Fruit fly (Drosophila melanogaster): ENCODE data around the gene CG12991.

The CG12991 gene

dm6 chrX:17544409-17544808 is 35.3 kb upstream of the CG12991 start:
- TF ChIP-seq Drgx (GFP tag; IDR thresholded peaks at IDR 0.05) (peak; percentile 47), Atf-2 (GFP tag; optimal IDR thresholded peaks at IDR 0.05) (no peak), CG6854 (GFP tag; optimal IDR thresholded peaks at IDR 0.05) (no peak), trem (tag; optimal IDR thresholded peaks at IDR 0.05) (no peak), Opbp (GFP tag; IDR thresholded peaks at IDR 0.05; ENCODE audit: partially characterized antibody) (no peak), CG10543 (GFP tag; optimal IDR thresholded peaks at IDR 0.05) (no peak)

DNA sequence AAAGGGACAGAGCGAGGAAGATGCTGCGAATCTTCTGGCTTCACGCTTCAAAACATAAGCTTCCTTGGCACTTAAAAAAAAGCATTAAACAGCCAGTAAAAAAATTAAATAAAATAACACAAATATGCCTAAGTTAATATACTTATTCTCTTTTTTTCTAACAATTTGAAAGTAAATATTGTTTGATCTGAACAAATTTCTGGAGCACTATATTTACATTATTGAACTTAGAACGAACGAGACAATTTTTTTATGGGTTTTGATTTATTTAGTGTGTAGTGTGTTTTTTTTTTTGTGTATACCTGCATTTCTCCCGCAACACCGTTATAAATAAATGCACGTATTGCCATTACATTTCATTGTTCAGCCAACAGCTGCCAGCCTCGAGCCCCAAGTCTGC is 34.1 kb upstream of the CG12991 start:
- TF ChIP-seq CG2875 (GFP tag; optimal IDR thresholded peaks at IDR 0.05), result no peak
- no peak for TF ChIP-seq ham (GFP tag; IDR thresholded peaks at IDR 0.05)
- TF ChIP-seq Lim3 (GFP tag; IDR thresholded peaks at IDR 0.05), result no peak
- no peak for TF ChIP-seq her (GFP tag; optimal IDR thresholded peaks at IDR 0.05)
- TF ChIP-seq chinmo (GFP tag; IDR thresholded peaks at IDR 0.05; ENCODE audit: partially characterized antibody), result no peak
- TF ChIP-seq Bgb (GFP tag; IDR thresholded peaks at IDR 0.05; ENCODE audit: partially characterized antibody), result no peak
- no peak for TF ChIP-seq bigmax (GFP tag; optimal IDR thresholded peaks at IDR 0.05)
- no peak for TF ChIP-seq aop (GFP tag; IDR thresholded peaks at IDR 0.05)
- TF ChIP-seq CG7839 (tag; optimal IDR thresholded peaks at IDR 0.05), result no peak
- no peak for TF ChIP-seq kni (GFP tag; optimal IDR thresholded peaks at IDR 0.05)
- TF ChIP-seq B-H2 (GFP tag; optimal IDR thresholded peaks at IDR 0.05), result no peak
- no peak for TF ChIP-seq nmo (GFP tag; optimal IDR thresholded peaks at IDR 0.05)
- TF ChIP-seq trem (tag; optimal IDR thresholded peaks at IDR 0.05), result no peak
- no peak for TF ChIP-seq dati (GFP tag; IDR thresholded peaks at IDR 0.05)
- no peak for TF ChIP-seq CG15479 (GFP tag; optimal IDR thresholded peaks at IDR 0.05)
- no peak for TF ChIP-seq fd102C (GFP tag; optimal IDR thresholded peaks at IDR 0.05)
- no peak for TF ChIP-seq wor (GFP tag; IDR thresholded peaks at IDR 0.05)
- TF ChIP-seq CG16863 (GFP tag; optimal IDR thresholded peaks at IDR 0.05), result no peak

DNA sequence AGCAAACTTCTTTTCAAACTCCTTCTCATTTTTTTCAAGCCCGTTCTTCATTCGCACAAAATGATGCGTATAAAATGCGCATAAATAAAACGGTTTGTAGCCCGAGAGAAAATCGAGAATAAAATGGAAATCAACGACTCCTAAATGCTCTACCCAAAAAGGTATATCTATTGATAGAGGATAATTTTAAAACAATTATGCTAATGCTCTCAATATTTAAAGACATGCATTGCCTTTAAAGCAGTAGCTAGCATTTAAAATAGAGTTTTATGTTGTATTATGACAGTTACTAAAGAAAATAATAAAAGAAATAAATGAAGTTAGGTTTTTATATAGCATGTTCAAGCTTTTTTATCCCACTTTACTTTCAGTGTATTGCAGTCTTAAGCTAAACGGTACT is 29.4 kb upstream of the CG12991 start:
- TF ChIP-seq salm (tag; optimal IDR thresholded peaks at IDR 0.05) (no peak), CG17186 (GFP tag; optimal IDR thresholded peaks at IDR 0.05) (no peak), Side (GFP tag; optimal IDR thresholded peaks at IDR 0.05) (no peak), CG17385 (GFP tag; optimal IDR thresholded peaks at IDR 0.05) (no peak), CG17361 (GFP tag; IDR thresholded peaks at IDR 0.05) (no peak), pnt (GFP tag; optimal IDR thresholded peaks at IDR 0.05) (no peak), org-1 (GFP tag; optimal IDR thresholded peaks at IDR 0.05) (no peak), CG34224 (GFP tag; IDR thresholded peaks at IDR 0.05; ENCODE audit: partially characterized antibody) (no peak), ranshi (GFP tag; IDR thresholded peaks at IDR 0.05) (no peak), Elba2 (GFP tag; optimal IDR thresholded peaks at IDR 0.05) (no peak), lilli (GFP tag; optimal IDR thresholded peaks at IDR 0.05) (no peak), CG11560 (tag; IDR thresholded peaks at IDR 0.05) (no peak), emc (GFP tag; optimal IDR thresholded peaks at IDR 0.05) (no peak), Max (GFP tag; optimal IDR thresholded peaks at IDR 0.05) (no peak), CG14860 (GFP tag; IDR thresholded peaks at IDR 0.05; ENCODE audit: partially characterized antibody) (no peak), CG6254 (GFP tag; optimal IDR thresholded peaks at IDR 0.05) (no peak), CG12236 (GFP tag; optimal IDR thresholded peaks at IDR 0.05) (no peak), CG10147 (GFP tag; optimal IDR thresholded peaks at IDR 0.05) (no peak), HLH3B (GFP tag; IDR thresholded peaks at IDR 0.05) (no peak)

Data from whole organism, embryonic.